Worm (Caenorhabditis elegans) whole organism, L4 larva: ENCODE data around the gene R02D5.24.

Experiments
- D1046.2 ChIP-seq: fragments of 200-800 bp; sonication (Bioruptor generic); IDR thresholded peaks from 2 replicates; pipeline ENCODE4 v1.3.6; 2022; ENCODE audit warnings: missing genetic modification characterization, missing compliant biosample characterization
- F10B5.3 ChIP-seq: sonication (generic microtip); optimal IDR thresholded peaks from 2 replicates; lab custom pipeline; 2016; ENCODE audit warnings: mild to moderate bottlenecking, missing genetic modification characterization, missing compliant biosample characterization
- F37D6.2 ChIP-seq: sonication (generic microtip); optimal IDR thresholded peaks from 2 replicates; lab custom pipeline; 2016; ENCODE audit warnings: mild to moderate bottlenecking, missing genetic modification characterization, missing compliant biosample characterization
- F49E8.2 ChIP-seq: sonication (generic microtip); optimal IDR thresholded peaks from 2 replicates; lab custom pipeline; 2016; ENCODE audit warnings: missing compliant biosample characterization, mild to moderate bottlenecking, missing genetic modification characterization, borderline replicate concordance
- T20F7.1 ChIP-seq: fragments of 200-800 bp; sonication (Bioruptor generic); optimal IDR thresholded peaks from 2 replicates; lab custom pipeline; 2018; ENCODE audit warnings: mild to moderate bottlenecking, missing genetic modification characterization, missing compliant biosample characterization
- T26A8.4 ChIP-seq: fragments of 200-800 bp; sonication (Bioruptor generic); IDR thresholded peaks from 2 replicates; pipeline ENCODE4 v1.3.6; 2022; ENCODE audit warnings: missing genetic modification characterization, missing compliant biosample characterization
- Y105C5A.15 ChIP-seq: fragments of 200-800 bp; sonication (Bioruptor generic); IDR thresholded peaks from 2 replicates; pipeline ENCODE4 v1.3.6; 2022; ENCODE audit warnings: missing genetic modification characterization, missing compliant biosample characterization
- Y75B8A.6 ChIP-seq: fragments of 200-800 bp; sonication (Bioruptor generic); IDR thresholded peaks from 2 replicates; pipeline ENCODE4 v1.3.6; 2022; ENCODE audit warnings: missing genetic modification reagents, missing genetic modification characterization, missing compliant biosample characterization
- aly-2 ChIP-seq: sonication (generic microtip); optimal IDR thresholded peaks from 2 replicates; lab custom pipeline; 2018; ENCODE audit warnings: missing biosample characterization, missing genetic modification characterization
- ama-1 ChIP-seq: fragments of 150-350 bp; optimal IDR thresholded peaks from 2 replicates; lab custom pipeline; 2014; ENCODE audit warnings: inconsistent platforms, mixed read lengths
- arid-1 ChIP-seq: fragments of 200-800 bp; sonication (Bioruptor generic); conservative IDR thresholded peaks from 2 replicates; pipeline ENCODE4 v1.3.6; 2022; ENCODE audit warnings: missing genetic modification reagents, missing genetic modification characterization, missing compliant biosample characterization
- ceh-20 ChIP-seq: fragments of 200-800 bp; sonication (Bioruptor generic); IDR thresholded peaks from 2 replicates; pipeline ENCODE4 v1.3.6; 2022; ENCODE audit warnings: missing genetic modification reagents, missing genetic modification characterization, missing compliant biosample characterization
- ceh-44 ChIP-seq: fragments of 200-800 bp; sonication (Bioruptor generic); IDR thresholded peaks from 2 replicates; pipeline ENCODE4 v1.3.6; 2022; ENCODE audit warnings: missing genetic modification reagents, missing genetic modification characterization, missing compliant biosample characterization
- ctbp-1 ChIP-seq: fragments of 200-800 bp; sonication (Bioruptor generic); IDR thresholded peaks from 2 replicates; pipeline ENCODE4 v1.3.6; 2022; ENCODE audit warnings: missing genetic modification reagents, missing genetic modification characterization, missing compliant biosample characterization
- daf-16 ChIP-seq, 3 experiments: sonication (generic microtip); optimal IDR thresholded peaks; 2 replicates each; lab custom pipeline; 2016 to 2017; ENCODE audit warnings: missing genetic modification characterization in 3 of 3, missing genetic modification reagents in 3 of 3, mild to moderate bottlenecking in 2 of 3, missing compliant biosample characterization in 2 of 3, missing biosample characterization in 1 of 3, moderate library complexity in 1 of 3
- dmd-8 ChIP-seq: fragments of 200-800 bp; sonication (Bioruptor generic); IDR thresholded peaks from 2 replicates; pipeline ENCODE4 v1.3.6; 2022; ENCODE audit warnings: missing genetic modification characterization, missing compliant biosample characterization
- duxl-1 ChIP-seq: sonication (generic microtip); optimal IDR thresholded peaks from 2 replicates; lab custom pipeline; 2016; ENCODE audit warnings: mild to moderate bottlenecking, missing genetic modification characterization, moderate library complexity, missing compliant biosample characterization; ENCODE audit not compliant: poor library complexity
- egl-43 ChIP-seq: fragments of 200-800 bp; sonication (Bioruptor generic); IDR thresholded peaks from 2 replicates; pipeline ENCODE4 v1.3.6; 2022; ENCODE audit warnings: missing genetic modification reagents, missing genetic modification characterization, missing compliant biosample characterization
- fkh-10 ChIP-seq: fragments of 150-350 bp; optimal IDR thresholded peaks from 2 replicates; lab custom pipeline; 2014; ENCODE audit warnings: missing biosample characterization, missing genetic modification reagents, missing genetic modification characterization
- fos-1 ChIP-seq: fragments of 150-350 bp; optimal IDR thresholded peaks from 2 replicates; lab custom pipeline; 2014; ENCODE audit warnings: missing biosample characterization, missing genetic modification characterization
- gei-8 ChIP-seq: fragments of 200-800 bp; sonication (Bioruptor generic); optimal IDR thresholded peaks from 2 replicates; lab custom pipeline; 2018; ENCODE audit warnings: mild to moderate bottlenecking, missing genetic modification characterization, missing compliant biosample characterization
- hif-1 ChIP-seq, 2 experiments: sonication (generic microtip); optimal IDR thresholded peaks; 2 replicates each; lab custom pipeline; 2016 to 2017; ENCODE audit warnings: missing compliant biosample characterization in 2 of 2, missing genetic modification characterization in 2 of 2, missing genetic modification reagents in 2 of 2, missing genotype in 2 of 2, mild to moderate bottlenecking in 1 of 2
- hlh-11 ChIP-seq: fragments of 200-800 bp; sonication (Bioruptor generic); optimal IDR thresholded peaks from 2 replicates; lab custom pipeline; 2018; ENCODE audit warnings: mild to moderate bottlenecking, missing genetic modification characterization, missing compliant biosample characterization
- hlh-30 ChIP-seq: sonication (generic microtip); optimal IDR thresholded peaks from 2 replicates; lab custom pipeline; 2017; ENCODE audit warnings: antibody characterized with exemption, mild to moderate bottlenecking, missing genetic modification characterization, missing compliant biosample characterization; ENCODE audit not compliant: insufficient read depth
- hmg-1.1 ChIP-seq: fragments of 200-800 bp; sonication (Bioruptor generic); IDR thresholded peaks from 2 replicates; pipeline ENCODE4 v1.3.6; 2022; ENCODE audit warnings: missing genetic modification reagents, missing genetic modification characterization, missing compliant biosample characterization
- lim-7 ChIP-seq: fragments of 200-800 bp; sonication (Bioruptor generic); IDR thresholded peaks from 2 replicates; pipeline ENCODE4 v1.3.6; 2022; ENCODE audit warnings: missing genetic modification characterization, missing compliant biosample characterization
- lin-29 ChIP-seq: fragments of 200-800 bp; sonication (Bioruptor generic); IDR thresholded peaks from 2 replicates; pipeline ENCODE4 v1.3.6; 2022; ENCODE audit warnings: missing genetic modification reagents, missing genetic modification characterization, missing compliant biosample characterization
- lin-38 ChIP-seq: fragments of 200-800 bp; sonication (Bioruptor generic); IDR thresholded peaks from 2 replicates; pipeline ENCODE4 v1.3.6; 2022; ENCODE audit warnings: missing genetic modification reagents, missing genetic modification characterization, missing compliant biosample characterization
- mdl-1 ChIP-seq, 2 experiments: fragments of 150-350 bp in 1 of 2; sonication (generic microtip) in 1 of 2; optimal IDR thresholded peaks; 2 replicates each; lab custom pipeline; 2014 to 2017; ENCODE audit warnings: missing biosample characterization in 2 of 2, missing genetic modification characterization in 2 of 2
- mxl-3 ChIP-seq: fragments of 200-800 bp; sonication (Bioruptor generic); optimal IDR thresholded peaks from 2 replicates; lab custom pipeline; 2018; ENCODE audit warnings: mild to moderate bottlenecking, missing genetic modification characterization, missing compliant biosample characterization
- nhr-10 ChIP-seq: fragments of 150-350 bp; optimal IDR thresholded peaks from 2 replicates; lab custom pipeline; 2014; ENCODE audit warnings: missing biosample characterization, missing genetic modification characterization
- nhr-25 ChIP-seq: sonication (generic microtip); optimal IDR thresholded peaks from 2 replicates; lab custom pipeline; 2017; ENCODE audit warnings: missing genetic modification characterization, mild to moderate bottlenecking, missing compliant biosample characterization, antibody characterized with exemption, moderate library complexity, borderline replicate concordance; ENCODE audit not compliant: insufficient read depth
- nhr-28 ChIP-seq: fragments of 150-350 bp; optimal IDR thresholded peaks from 2 replicates; lab custom pipeline; 2014; ENCODE audit warnings: missing biosample characterization, missing genetic modification characterization
- nhr-42 ChIP-seq: fragments of 200-800 bp; sonication (Bioruptor generic); IDR thresholded peaks from 2 replicates; pipeline ENCODE4 v1.3.6; 2022; ENCODE audit warnings: missing genetic modification characterization, missing compliant biosample characterization
- nhr-48 ChIP-seq: sonication (generic microtip); optimal IDR thresholded peaks from 2 replicates; lab custom pipeline; 2016; ENCODE audit warnings: mild to moderate bottlenecking, missing genetic modification characterization, missing compliant biosample characterization
- nhr-6 ChIP-seq: fragments of 150-350 bp; optimal IDR thresholded peaks from 2 replicates; lab custom pipeline; 2014; ENCODE audit warnings: missing biosample characterization, missing genetic modification characterization
- nhr-77 ChIP-seq: fragments of 150-350 bp; optimal IDR thresholded peaks from 2 replicates; lab custom pipeline; 2014; ENCODE audit warnings: missing biosample characterization, missing genetic modification characterization
- spr-1 ChIP-seq: sonication (generic microtip); optimal IDR thresholded peaks from 2 replicates; lab custom pipeline; 2016; ENCODE audit warnings: mild to moderate bottlenecking, missing genetic modification characterization, missing compliant biosample characterization
- spr-3 ChIP-seq: fragments of 200-800 bp; sonication (Bioruptor generic); optimal IDR thresholded peaks from 2 replicates; lab custom pipeline; 2018; ENCODE audit warnings: mild to moderate bottlenecking, missing genetic modification characterization, missing compliant biosample characterization
- unc-130 ChIP-seq: sonication (generic microtip); optimal IDR thresholded peaks from 2 replicates; lab custom pipeline; 2016; ENCODE audit warnings: missing genetic modification reagents, missing genetic modification characterization, missing compliant biosample characterization
- unc-62 ChIP-seq, 3 experiments: fragments of 150-350 bp in 1 of 3; sonication (generic microtip); optimal IDR thresholded peaks in 2 of 3; peaks in 1 of 3; 1 replicate in 1 of 3; 2 replicates in 2 of 3; lab custom pipeline; 2014 to 2017; ENCODE audit warnings: missing biosample characterization in 3 of 3, missing genetic modification characterization in 3 of 3, missing genetic modification reagents in 3 of 3, missing genotype in 1 of 3
- zfp-3 ChIP-seq: fragments of 200-800 bp; sonication (Bioruptor generic); conservative IDR thresholded peaks from 2 replicates; pipeline ENCODE4 v1.3.6; 2022; ENCODE audit warnings: missing genetic modification reagents, missing genetic modification characterization, missing compliant biosample characterization
- zip-2 ChIP-seq: fragments of 150-350 bp; optimal IDR thresholded peaks from 2 replicates; lab custom pipeline; 2014; ENCODE audit warnings: missing biosample characterization, missing genetic modification characterization

R02D5.24 gene

ce11 chrV:14496446-14496845, 4.7 kb upstream of the R02D5.24 start:
- TF ChIP-seq unc-62 (GFP tag; optimal IDR thresholded peaks at IDR 0.05 in 1 of 2; lab: Kevin White, UChicago): peak in 1 of 2 experiments; percentile 58
- no peak for TF ChIP-seq unc-62 (tag; optimal IDR thresholded peaks at IDR 0.05; lab: Kevin White, UChicago)
- no peak for TF ChIP-seq nhr-42

- no peak for TF ChIP-seq gei-8 (GFP tag; lab: Kevin White, UChicago)
- TF ChIP-seq nhr-25 (tag; lab: Kevin White, UChicago): peak; percentile 4
- no peak for TF ChIP-seq nhr-77 (tag; lab: Kevin White, UChicago)
- TF ChIP-seq D1046.2 (GFP tag; lab: Robert Waterston, UW): no peak
- no peak for TF ChIP-seq nhr-10
- TF ChIP-seq F37D6.2: no peak
- no peak for TF ChIP-seq spr-3 (GFP tag; lab: Kevin White, UChicago)
- TF ChIP-seq nhr-6 (tag; lab: Kevin White, UChicago): peak; percentile 62
- TF ChIP-seq nhr-28 (tag; lab: Kevin White, UChicago): peak; percentile 13
- no peak for TF ChIP-seq unc-130 (GFP tag; lab: Kevin White, UChicago)
- peak in 1 of 2 experiments; percentile 16 for TF ChIP-seq unc-62 (GFP tag; optimal IDR thresholded peaks at IDR 0.05 in 1 of 2; lab: Kevin White, UChicago)
- TF ChIP-seq unc-62 (tag; optimal IDR thresholded peaks at IDR 0.05; lab: Kevin White, UChicago): no peak
- no peak for TF ChIP-seq Y105C5A.15 (GFP tag; lab: Robert Waterston, UW)
These were observed 2.9 kb upstream of the R02D5.24 start for ce11 chrV:14498204-14498603.

- TF ChIP-seq daf-16 (GFP tag; optimal IDR thresholded peaks at IDR 0.05; lab: Kevin White, UChicago) (no peak), daf-16 (tag; optimal IDR thresholded peaks at IDR 0.05; lab: Kevin White, UChicago) (peak; percentile 32), arid-1 (GFP tag; lab: Robert Waterston, UW) (no peak), lim-7 (GFP tag; lab: Robert Waterston, UW) (no peak), nhr-28 (tag; lab: Kevin White, UChicago) (peak; percentile 38), fkh-10 (no peak), ama-1 (lab: Kevin White, UChicago) (no peak), hlh-30 (tag; lab: Kevin White, UChicago) (peak; percentile 48), nhr-6 (tag; lab: Kevin White, UChicago) (no peak), mdl-1 (tag; optimal IDR thresholded peaks at IDR 0.05; lab: Kevin White, UChicago) (no peak), aly-2 (tag; lab: Kevin White, UChicago) (no peak), hlh-11 (tag; lab: Kevin White, UChicago) (peak; percentile 11), T20F7.1 (no peak), nhr-48 (tag; lab: Kevin White, UChicago) (no peak), lin-29 (GFP tag; lab: Robert Waterston, UW) (no peak), ceh-20 (GFP tag; lab: Robert Waterston, UW) (no peak), Y75B8A.6 (GFP tag; lab: Robert Waterston, UW) (no peak), egl-43 (peak; percentile 30; the same call in 1 of the 2 replicates), T26A8.4 (GFP tag; lab: Robert Waterston, UW) (no peak), hmg-1.1 (GFP tag; lab: Robert Waterston, UW) (0 out of 2 replicates have a peak, but pooled peaks have one; percentile 32), mxl-3 (GFP tag; lab: Kevin White, UChicago) (no peak), spr-3 (GFP tag; lab: Kevin White, UChicago) (no peak), ctbp-1 (no peak), F10B5.3 (tag; lab: Kevin White, UChicago) (no peak), spr-1 (tag; lab: Kevin White, UChicago) (no peak), duxl-1 (no peak), nhr-25 (tag; lab: Kevin White, UChicago) (no peak), nhr-77 (tag; lab: Kevin White, UChicago) (no peak), zfp-3 (GFP tag; lab: Robert Waterston, UW) (no peak), hif-1 (tag; optimal IDR thresholded peaks at IDR 0.05; lab: Kevin White, UChicago) (no peak), ceh-44 (GFP tag; lab: Robert Waterston, UW) (no peak), fos-1 (tag; lab: Kevin White, UChicago) (no peak), dmd-8 (GFP tag; lab: Robert Waterston, UW) (no peak), lin-38 (GFP tag; lab: Robert Waterston, UW) (no peak), F49E8.2 (tag; lab: Kevin White, UChicago) (no peak), zip-2 (no peak)
These were observed 1.9 kb upstream of the R02D5.24 start for ce11 chrV:14499074-14499864.
